Fruit fly (Drosophila melanogaster) whole organism, embryonic: ENCODE data around the gene obst-F.

Experiments
- Adf1 ChIP-seq: fragments of 200-800 bp; sonication (Bioruptor generic); IDR thresholded peaks from 2 replicates; pipeline ENCODE4 v1.3.6; 2022; ENCODE audit warnings: missing biosample characterization, missing genetic modification characterization
- B-H1 ChIP-seq: fragments of 200-800 bp; sonication (Bioruptor generic); IDR thresholded peaks from 3 replicates; pipeline ENCODE4 v1.3.6; 2022; ENCODE audit warnings: missing biosample characterization, missing genetic modification characterization
- CG11093 ChIP-seq: fragments of 200-800 bp; sonication (Bioruptor generic); IDR thresholded peaks from 3 replicates; pipeline ENCODE4 v1.3.6; 2022; ENCODE audit warnings: missing biosample characterization, missing genetic modification characterization
- CG11696 ChIP-seq: fragments of 200-800 bp; sonication (Bioruptor generic); IDR thresholded peaks from 2 replicates; pipeline ENCODE4 v1.3.6; 2022; ENCODE audit warnings: missing biosample characterization, missing genetic modification characterization
- CG15269 ChIP-seq: fragments of 200-800 bp; sonication (Bioruptor generic); optimal IDR thresholded peaks from 2 replicates; lab custom pipeline; 2018; ENCODE audit warnings: missing biosample characterization, mild to moderate bottlenecking, missing genetic modification characterization, moderate library complexity
- CG15514 ChIP-seq: fragments of 200-800 bp; sonication (Bioruptor generic); optimal IDR thresholded peaks from 3 replicates; lab custom pipeline; 2017; ENCODE audit warnings: missing biosample characterization, missing genetic modification characterization, mild to moderate bottlenecking, moderate library complexity, missing genetic modification reagents
- CG17359 ChIP-seq: fragments of 200-800 bp; sonication (Bioruptor generic); optimal IDR thresholded peaks from 3 replicates; lab custom pipeline; 2018; ENCODE audit warnings: missing biosample characterization, mild to moderate bottlenecking, missing genetic modification characterization, moderate library complexity
- CG17361 ChIP-seq: fragments of 200-800 bp; sonication (Bioruptor generic); IDR thresholded peaks from 3 replicates; pipeline ENCODE4 v1.3.6; 2022; ENCODE audit warnings: missing biosample characterization, missing genetic modification characterization
- CG17829 ChIP-seq: fragments of 200-800 bp; optimal IDR thresholded peaks from 2 replicates; lab custom pipeline; 2019; ENCODE audit warnings: missing biosample characterization, mild to moderate bottlenecking, missing genetic modification characterization, moderate library complexity
- CG18764 ChIP-seq: fragments of 200-800 bp; sonication (Bioruptor generic); optimal IDR thresholded peaks from 3 replicates; lab custom pipeline; 2016; ENCODE audit warnings: missing biosample characterization, missing genetic modification characterization
- CG2120 ChIP-seq: fragments of 200-800 bp; sonication (Bioruptor generic); optimal IDR thresholded peaks from 3 replicates; lab custom pipeline; 2016; ENCODE audit warnings: missing biosample characterization, missing genetic modification characterization
- CG2199 ChIP-seq: fragments of 200-800 bp; sonication (Bioruptor generic); IDR thresholded peaks from 3 replicates; pipeline ENCODE4 v1.3.6; 2022; ENCODE audit warnings: missing biosample characterization, missing genetic modification characterization
- CG30403 ChIP-seq: fragments of 200-800 bp; sonication (Bioruptor generic); optimal IDR thresholded peaks from 3 replicates; lab custom pipeline; 2016; ENCODE audit warnings: missing biosample characterization, missing genetic modification characterization
- CG3065 ChIP-seq: fragments of 200-800 bp; sonication (Bioruptor generic); optimal IDR thresholded peaks from 2 replicates; lab custom pipeline; 2016; ENCODE audit warnings: missing biosample characterization, missing genetic modification characterization
- CG3281 ChIP-seq: fragments of 200-800 bp; sonication (Bioruptor generic); optimal IDR thresholded peaks from 3 replicates; lab custom pipeline; 2017; ENCODE audit warnings: missing biosample characterization, mild to moderate bottlenecking, missing genetic modification characterization
- CG33213 ChIP-seq: fragments of 200-800 bp; sonication (Bioruptor generic); optimal IDR thresholded peaks from 3 replicates; lab custom pipeline; 2016; ENCODE audit warnings: missing biosample characterization, missing genetic modification characterization
- CG34224 ChIP-seq: fragments of 200-800 bp; sonication (Bioruptor generic); IDR thresholded peaks from 3 replicates; pipeline ENCODE4 v1.3.6; 2022; ENCODE audit warnings: missing biosample characterization, missing genetic modification characterization; ENCODE audit not compliant: partially characterized antibody
- CG3726 ChIP-seq: fragments of 200-800 bp; sonication (Bioruptor generic); IDR thresholded peaks from 3 replicates; pipeline ENCODE4, ENCODE4 v1.3.6; 2022; ENCODE audit warnings: missing biosample characterization, missing genetic modification characterization
- CG4424 ChIP-seq: fragments of 200-800 bp; sonication (Bioruptor generic); optimal IDR thresholded peaks from 3 replicates; lab custom pipeline; 2016; ENCODE audit warnings: missing biosample characterization, missing genetic modification characterization
- CG9817 ChIP-seq: fragments of 200-800 bp; sonication (Bioruptor generic); optimal IDR thresholded peaks from 2 replicates; lab custom pipeline; 2018; ENCODE audit warnings: missing biosample characterization, mild to moderate bottlenecking, missing genetic modification characterization, moderate library complexity
- CTCF ChIP-seq: fragments of 200-800 bp; sonication (Bioruptor generic); optimal IDR thresholded peaks from 2 replicates; lab custom pipeline; 2017; ENCODE audit warnings: missing biosample characterization, mild to moderate bottlenecking, missing genetic modification characterization, moderate library complexity
- HHEX ChIP-seq: fragments of 200-800 bp; sonication (Bioruptor generic); optimal IDR thresholded peaks from 3 replicates; lab custom pipeline; 2017; ENCODE audit warnings: missing biosample characterization, mild to moderate bottlenecking, missing genetic modification characterization, missing genetic modification reagents
- HLH4C ChIP-seq: fragments of 200-800 bp; sonication (Bioruptor generic); IDR thresholded peaks from 3 replicates; pipeline ENCODE4 v1.3.6; 2022; ENCODE audit warnings: missing biosample characterization, missing genetic modification characterization; ENCODE audit not compliant: partially characterized antibody
- Hmx ChIP-seq: fragments of 200-800 bp; sonication (Bioruptor generic); optimal IDR thresholded peaks from 2 replicates; lab custom pipeline; 2016; ENCODE audit warnings: missing biosample characterization, missing genetic modification characterization
- Mad ChIP-seq: fragments of 200-800 bp; sonication (Bioruptor generic); optimal IDR thresholded peaks from 2 replicates; lab custom pipeline; 2016; ENCODE audit warnings: missing biosample characterization, missing genetic modification characterization
- NC2α ChIP-seq: fragments of 200-800 bp; sonication (Bioruptor generic); optimal IDR thresholded peaks from 2 replicates; lab custom pipeline; 2016; ENCODE audit warnings: missing biosample characterization, missing genetic modification characterization
- NK7.1 ChIP-seq: fragments of 200-800 bp; sonication (Bioruptor generic); optimal IDR thresholded peaks from 3 replicates; lab custom pipeline; 2016; ENCODE audit warnings: missing biosample characterization, missing genetic modification characterization
- Nf-YC ChIP-seq: fragments of 200-800 bp; optimal IDR thresholded peaks from 3 replicates; lab custom pipeline; 2019; ENCODE audit warnings: missing biosample characterization, mild to moderate bottlenecking, missing genetic modification characterization, moderate library complexity
- Side ChIP-seq: fragments of 200-800 bp; sonication (Bioruptor generic); optimal IDR thresholded peaks from 2 replicates; lab custom pipeline; 2016; ENCODE audit warnings: missing biosample characterization, missing genetic modification characterization
- Vsx1 ChIP-seq: fragments of 200-800 bp; sonication (Bioruptor generic); optimal IDR thresholded peaks from 2 replicates; lab custom pipeline; 2017; ENCODE audit warnings: missing biosample characterization, mild to moderate bottlenecking, missing genetic modification characterization, missing genetic modification reagents
- Xrp1 ChIP-seq: fragments of 200-800 bp; sonication (Bioruptor generic); IDR thresholded peaks from 2 replicates; pipeline ENCODE4 v1.3.6; 2022; ENCODE audit warnings: missing biosample characterization, missing genetic modification characterization
- amos ChIP-seq: fragments of 200-800 bp; sonication (Bioruptor generic); IDR thresholded peaks from 2 replicates; pipeline ENCODE4 v1.3.6; 2022; ENCODE audit warnings: missing biosample characterization, missing genetic modification characterization; ENCODE audit not compliant: partially characterized antibody
- btn ChIP-seq: fragments of 200-800 bp; sonication (Bioruptor generic); optimal IDR thresholded peaks from 2 replicates; lab custom pipeline; 2016; ENCODE audit warnings: missing biosample characterization, missing genetic modification characterization
- cas ChIP-seq: fragments of 200-800 bp; sonication (Bioruptor generic); IDR thresholded peaks from 2 replicates; pipeline ENCODE4 v1.3.6; 2022; ENCODE audit warnings: missing biosample characterization, missing genetic modification characterization
- cg ChIP-seq: fragments of 200-800 bp; sonication (Bioruptor generic); optimal IDR thresholded peaks from 3 replicates; lab custom pipeline; 2019; ENCODE audit warnings: missing biosample characterization, mild to moderate bottlenecking, missing genetic modification characterization, moderate library complexity
- croc ChIP-seq: fragments of 200-800 bp; sonication (Bioruptor generic); conservative IDR thresholded peaks from 3 replicates; pipeline ENCODE4 v1.3.6; 2022; ENCODE audit warnings: missing biosample characterization, missing genetic modification characterization
- da ChIP-seq: fragments of 200-800 bp; sonication (Bioruptor generic); optimal IDR thresholded peaks from 2 replicates; lab custom pipeline; 2016; ENCODE audit warnings: missing biosample characterization, missing genetic modification characterization
- disco-r ChIP-seq: fragments of 200-800 bp; sonication (Bioruptor generic); optimal IDR thresholded peaks from 2 replicates; lab custom pipeline; 2016; ENCODE audit warnings: missing biosample characterization, missing genetic modification characterization
- dmrt99B ChIP-seq: fragments of 200-800 bp; sonication (Bioruptor generic); optimal IDR thresholded peaks from 2 replicates; lab custom pipeline; 2018; ENCODE audit warnings: missing biosample characterization, mild to moderate bottlenecking, missing genetic modification characterization, moderate library complexity
- eyg ChIP-seq: fragments of 200-800 bp; sonication (Bioruptor generic); optimal IDR thresholded peaks from 3 replicates; lab custom pipeline; 2016; ENCODE audit warnings: missing biosample characterization, missing genetic modification characterization
- fru ChIP-seq: fragments of >200 bp; optimal IDR thresholded peaks from 2 replicates; lab custom pipeline; 2017
- gce ChIP-seq: fragments of 200-800 bp; sonication (Bioruptor generic); IDR thresholded peaks from 3 replicates; pipeline ENCODE4 v1.3.6; 2022; ENCODE audit warnings: missing biosample characterization, missing genetic modification characterization
- hbn ChIP-seq: fragments of 200-800 bp; sonication (Bioruptor generic); IDR thresholded peaks from 2 replicates; pipeline ENCODE4 v1.3.6; 2022; ENCODE audit warnings: missing biosample characterization, missing genetic modification characterization; ENCODE audit not compliant: partially characterized antibody
- hkb ChIP-seq, 2 experiments: fragments of 200-800 bp in 1 of 2; fragments of >200 bp in 1 of 2; sonication (Bioruptor generic) in 1 of 2; IDR thresholded peaks in 1 of 2; optimal IDR thresholded peaks in 1 of 2; 2 replicates each; pipeline versions ENCODE4 v1.3.6 to Lab custom; 2017 to 2022; ENCODE audit warnings: missing biosample characterization in 1 of 2, missing genetic modification characterization in 1 of 2
- klu ChIP-seq: fragments of 200-800 bp; sonication (Bioruptor generic); IDR thresholded peaks from 2 replicates; pipeline ENCODE4 v1.3.6; 2022; ENCODE audit warnings: missing biosample characterization, missing genetic modification characterization
- mam ChIP-seq: fragments of 200-800 bp; sonication (Bioruptor generic); optimal IDR thresholded peaks from 3 replicates; lab custom pipeline; 2016; ENCODE audit warnings: missing biosample characterization, missing genetic modification characterization
- onecut ChIP-seq: fragments of 200-800 bp; sonication (Bioruptor generic); IDR thresholded peaks from 2 replicates; pipeline ENCODE4 v1.3.6; 2022; ENCODE audit warnings: missing biosample characterization, missing genetic modification characterization
- repo ChIP-seq: fragments of 200-800 bp; sonication (Bioruptor generic); optimal IDR thresholded peaks from 2 replicates; lab custom pipeline; 2016; ENCODE audit warnings: missing biosample characterization, missing genetic modification characterization
- tll ChIP-seq, 2 experiments: fragments of 200-800 bp in 1 of 2; fragments of >200 bp in 1 of 2; sonication (Bioruptor generic) in 1 of 2; optimal IDR thresholded peaks; 2 replicates each; lab custom pipeline; 2017 to 2019; ENCODE audit warnings: missing biosample characterization in 2 of 2, missing genetic modification characterization in 2 of 2, mild to moderate bottlenecking in 1 of 2, moderate library complexity in 1 of 2
- trh ChIP-seq: fragments of 200-800 bp; sonication (Bioruptor generic); optimal IDR thresholded peaks from 2 replicates; lab custom pipeline; 2016; ENCODE audit warnings: missing biosample characterization, missing genetic modification characterization
- wor ChIP-seq: fragments of 200-800 bp; sonication (Bioruptor generic); IDR thresholded peaks from 2 replicates; pipeline ENCODE4 v1.3.6; 2022; ENCODE audit warnings: missing biosample characterization, missing genetic modification characterization

The obst-F gene

dm6 chr3L:20185206-20185868, 16.1 kb downstream of the obst-F start (continued):
- peak; percentile 66 for TF ChIP-seq CG30403 (GFP tag; lab: Kevin White, UChicago)
- no peak for TF ChIP-seq croc (GFP tag; lab: Robert Waterston, UW)
- TF ChIP-seq hbn (GFP tag; lab: Robert Waterston, UW): no peak
- no peak for TF ChIP-seq Vsx1
- no peak for TF ChIP-seq Nf-YC (tag; lab: Kevin White, UChicago)
- no peak for TF ChIP-seq CG3065 (GFP tag; lab: Kevin White, UChicago)
- TF ChIP-seq gce (GFP tag; lab: Robert Waterston, UW): no peak
- peak; percentile 7 for TF ChIP-seq CG33213
- no peak for TF ChIP-seq cas (GFP tag; lab: Robert Waterston, UW)
- TF ChIP-seq CG15514 (GFP tag; lab: Kevin White, UChicago): peak; percentile 37
- TF ChIP-seq Xrp1: no peak
- TF ChIP-seq CG4424 (GFP tag; lab: Kevin White, UChicago): peak; percentile 23
- TF ChIP-seq CG2199 (GFP tag; lab: Robert Waterston, UW): no peak
- no peak for TF ChIP-seq CG17829 (tag; lab: Kevin White, UChicago)
- no peak for TF ChIP-seq Side
- no peak for TF ChIP-seq disco-r (GFP tag; lab: Kevin White, UChicago)
- TF ChIP-seq repo: no peak
- no peak for TF ChIP-seq CG3726 (GFP tag; lab: Robert Waterston, UW)
- no peak for TF ChIP-seq CTCF (GFP tag; lab: Kevin White, UChicago)
- no peak; the same call in 1 of the 2 replicates for TF ChIP-seq wor (GFP tag; lab: Robert Waterston, UW)
- no peak for TF ChIP-seq Mad (GFP tag; lab: Kevin White, UChicago)
- no peak for TF ChIP-seq CG11093 (GFP tag; lab: Robert Waterston, UW)
- no peak for TF ChIP-seq CG34224 (GFP tag; lab: Robert Waterston, UW)
- peak; percentile 61 for TF ChIP-seq HHEX (GFP tag; lab: Kevin White, UChicago)
- TF ChIP-seq mam: no peak
- TF ChIP-seq CG9817 (tag; lab: Kevin White, UChicago): peak; percentile 36
- TF ChIP-seq CG15269 (tag; lab: Kevin White, UChicago): peak; percentile 62
- peak; percentile 21; the same call in 1 of the 3 replicates for TF ChIP-seq HLH4C (GFP tag; lab: Robert Waterston, UW)
- no peak for TF ChIP-seq trh (GFP tag; lab: Kevin White, UChicago)
- TF ChIP-seq eyg (GFP tag; lab: Kevin White, UChicago): no peak
- no peak for TF ChIP-seq Hmx (GFP tag; lab: Kevin White, UChicago)
- TF ChIP-seq klu: no peak
- no peak for TF ChIP-seq tll (GFP tag; optimal IDR thresholded peaks at IDR 0.05; lab: Kevin White, UChicago)
- TF ChIP-seq btn (GFP tag; lab: Kevin White, UChicago): no peak
- no peak; the same call in 1 of the 2 replicates for TF ChIP-seq amos (GFP tag; lab: Robert Waterston, UW)
- no peak for TF ChIP-seq cg (GFP tag; lab: Kevin White, UChicago)
- TF ChIP-seq B-H1: no peak
- no peak for TF ChIP-seq CG18764 (GFP tag; lab: Kevin White, UChicago)
- peak; percentile 23 for TF ChIP-seq CG17359
- TF ChIP-seq CG11696 (GFP tag; lab: Robert Waterston, UW): peak; percentile 60; the same call in 1 of the 2 replicates
- TF ChIP-seq da (GFP tag; lab: Kevin White, UChicago): no peak
- no peak for TF ChIP-seq onecut (GFP tag; lab: Robert Waterston, UW)
- no peak for TF ChIP-seq hkb (optimal IDR thresholded peaks at IDR 0.05; lab: Kevin White, UChicago)
- TF ChIP-seq hkb (GFP tag; IDR thresholded peaks at IDR 0.05; lab: Robert Waterston, UW): no peak
- peak; percentile 53 for TF ChIP-seq dmrt99B (tag; lab: Kevin White, UChicago)
- TF ChIP-seq fru (lab: Kevin White, UChicago): no peak
- no peak for TF ChIP-seq CG17361 (GFP tag; lab: Robert Waterston, UW)
- no peak for TF ChIP-seq NK7.1 (GFP tag; lab: Kevin White, UChicago)
- peak; percentile 87 for TF ChIP-seq CG2120 (GFP tag; lab: Kevin White, UChicago)
- no peak for TF ChIP-seq NC2α (GFP tag; lab: Kevin White, UChicago)
- TF ChIP-seq CG3281 (GFP tag; lab: Kevin White, UChicago): peak; percentile 65
- TF ChIP-seq Adf1 (GFP tag; lab: Robert Waterston, UW): peak; percentile 46
